Worm (Caenorhabditis elegans) whole organism, early embryonic: Measurements from ENCODE around the gene glb-34.

ENCODE experiments used
- B0310.2 ChIP-seq: sonication (generic microtip); optimal IDR thresholded peaks from 2 replicates; lab custom pipeline; 2016; ENCODE audit warnings: mild to moderate bottlenecking, missing genetic modification characterization, missing compliant biosample characterization
- ama-1 ChIP-seq: fragments of 150-350 bp; optimal IDR thresholded peaks from 2 replicates; lab custom pipeline; 2014
- ceh-36 ChIP-seq: sonication (generic microtip); optimal IDR thresholded peaks from 2 replicates; lab custom pipeline; 2016; ENCODE audit warnings: missing genetic modification characterization, inconsistent platforms, missing compliant biosample characterization
- hmg-4 ChIP-seq: fragments of 200-800 bp; sonication (Bioruptor generic); optimal IDR thresholded peaks from 2 replicates; lab custom pipeline; 2018; ENCODE audit warnings: mild to moderate bottlenecking, missing genetic modification characterization, missing compliant biosample characterization
- pes-1 ChIP-seq: fragments of 200-800 bp; sonication (Bioruptor generic); IDR thresholded peaks from 2 replicates; pipeline ENCODE4 v1.3.6; 2022; ENCODE audit warnings: missing genetic modification reagents, missing genetic modification characterization, missing compliant biosample characterization
- scrt-1 ChIP-seq: fragments of 200-800 bp; sonication (Bioruptor generic); IDR thresholded peaks from 2 replicates; pipeline ENCODE4 v1.3.6; 2022; ENCODE audit warnings: missing genetic modification characterization, missing compliant biosample characterization
- tbx-11 ChIP-seq: fragments of 200-800 bp; sonication (Bioruptor generic); IDR thresholded peaks from 2 replicates; pipeline ENCODE4 v1.3.6; 2022; ENCODE audit warnings: missing genetic modification characterization, missing compliant biosample characterization

DNA sequence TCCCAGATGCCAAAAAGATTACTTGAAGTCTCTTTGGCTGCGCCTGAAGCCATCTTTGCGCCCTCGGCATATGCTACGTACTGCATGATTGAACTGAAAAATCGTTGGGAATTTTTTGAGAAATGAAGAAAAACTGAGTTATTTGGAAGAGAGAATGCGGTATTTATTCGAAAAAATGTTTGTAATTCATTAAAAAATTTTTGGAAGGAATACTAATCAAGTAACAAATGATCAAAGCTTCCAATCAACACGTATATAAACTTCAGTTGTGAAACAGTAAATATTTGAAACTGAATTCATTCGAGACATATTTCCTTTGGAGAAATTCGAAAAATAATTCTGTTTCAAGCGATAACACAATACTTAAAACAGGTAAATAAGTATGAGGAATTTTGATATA is 30.0 kb downstream of the glb-34 start, which contains the start of gene pals-29:
- TF ChIP-seq B0310.2 (tag; lab: Kevin White, UChicago) (no peak), hmg-4 (no peak), ama-1 (no peak), pes-1 (GFP tag; lab: Robert Waterston, UW) (no peak), scrt-1 (no peak), ceh-36 (tag; lab: Kevin White, UChicago) (no peak), tbx-11 (GFP tag; lab: Robert Waterston, UW) (no peak)
